Fruit fly (Drosophila melanogaster): ENCODE results near the gene GABPI.

The GABPI gene

dm6 chr2L:3006194-3006593, 24.1 kb upstream of the GABPI start:
- TF ChIP-seq CG8478 (optimal IDR thresholded peaks at IDR 0.05) (no peak), EcR (GFP tag; optimal IDR thresholded peaks at IDR 0.05) (no peak), psq (optimal IDR thresholded peaks at IDR 0.05) (no peak), pan (optimal IDR thresholded peaks at IDR 0.05) (no peak), usp (GFP tag; optimal IDR thresholded peaks at IDR 0.05) (no peak), Dll (optimal IDR thresholded peaks at IDR 0.05) (no peak)

dm6 chr2L:3006925-3007426, 23.4 kb upstream of the GABPI start:
- TF ChIP-seq pan (optimal IDR thresholded peaks at IDR 0.05): no peak
- TF ChIP-seq CG8478 (optimal IDR thresholded peaks at IDR 0.05): no peak
- TF ChIP-seq EcR (GFP tag; optimal IDR thresholded peaks at IDR 0.05): no peak
- no peak for TF ChIP-seq psq (optimal IDR thresholded peaks at IDR 0.05)
- no peak for TF ChIP-seq usp (GFP tag; optimal IDR thresholded peaks at IDR 0.05)
- no peak for TF ChIP-seq Dll (optimal IDR thresholded peaks at IDR 0.05)

dm6 chr2L:3009438-3009837, 20.9 kb upstream of the GABPI start:
- TF ChIP-seq Dll (optimal IDR thresholded peaks at IDR 0.05): no peak
- no peak for TF ChIP-seq CG8478 (optimal IDR thresholded peaks at IDR 0.05)
- no peak for TF ChIP-seq psq (optimal IDR thresholded peaks at IDR 0.05)
- TF ChIP-seq usp (GFP tag; optimal IDR thresholded peaks at IDR 0.05): no peak
- TF ChIP-seq pan (optimal IDR thresholded peaks at IDR 0.05): no peak
- no peak for TF ChIP-seq EcR (GFP tag; optimal IDR thresholded peaks at IDR 0.05)

dm6 chr2L:3011484-3011883, 18.9 kb upstream of the GABPI start:
- TF ChIP-seq psq (optimal IDR thresholded peaks at IDR 0.05): no peak
- TF ChIP-seq EcR (GFP tag; optimal IDR thresholded peaks at IDR 0.05): no peak
- no peak for TF ChIP-seq Dll (optimal IDR thresholded peaks at IDR 0.05)
- TF ChIP-seq usp (GFP tag; optimal IDR thresholded peaks at IDR 0.05): no peak
- TF ChIP-seq pan (optimal IDR thresholded peaks at IDR 0.05): no peak
- TF ChIP-seq CG8478 (optimal IDR thresholded peaks at IDR 0.05): no peak

dm6 chr2L:3012780-3013179, 17.6 kb upstream of the GABPI start:
- no peak for TF ChIP-seq pan (optimal IDR thresholded peaks at IDR 0.05)
- TF ChIP-seq Dll (optimal IDR thresholded peaks at IDR 0.05): no peak
- TF ChIP-seq EcR (GFP tag; optimal IDR thresholded peaks at IDR 0.05): no peak
- no peak for TF ChIP-seq psq (optimal IDR thresholded peaks at IDR 0.05)
- no peak for TF ChIP-seq usp (GFP tag; optimal IDR thresholded peaks at IDR 0.05)
- TF ChIP-seq CG8478 (optimal IDR thresholded peaks at IDR 0.05): no peak

dm6 chr2L:3018212-3018611, 12.1 kb upstream of the GABPI start, which contains the start of the genes CG17224 and CG17264:
CG17224 (minus strand) TSS chr2L:3018308.
CG17264 (plus strand) TSS chr2L:3018508.
- TF ChIP-seq psq (optimal IDR thresholded peaks at IDR 0.05) (no peak), EcR (GFP tag; optimal IDR thresholded peaks at IDR 0.05) (no peak), pan (optimal IDR thresholded peaks at IDR 0.05) (no peak), usp (GFP tag; optimal IDR thresholded peaks at IDR 0.05) (no peak)

- no peak for TF ChIP-seq Dll (optimal IDR thresholded peaks at IDR 0.05)
Measured at dm6 chr2L:3022986-3023385, 7.4 kb upstream of the GABPI start, which contains the start of the genes alpha4GT1 and Prp40. alpha4GT1 (minus strand) TSS chr2L:3023141. Prp40 (plus strand) TSS chr2L:3023226.

dm6 chr2L:3029012-3029411, 1.3 kb upstream of the GABPI start, which contains the start of the genes Sf3b2 and CG17219:
Sf3b2 (minus strand) TSS chr2L:3029168.
CG17219 (plus strand) TSS chr2L:3029253.
- no peak for TF ChIP-seq pan (optimal IDR thresholded peaks at IDR 0.05)
- TF ChIP-seq psq (optimal IDR thresholded peaks at IDR 0.05): no peak
- no peak for TF ChIP-seq EcR (GFP tag; optimal IDR thresholded peaks at IDR 0.05)
- no peak for TF ChIP-seq CG8478 (optimal IDR thresholded peaks at IDR 0.05)
- TF ChIP-seq Dll (optimal IDR thresholded peaks at IDR 0.05): no peak
- TF ChIP-seq usp (GFP tag; optimal IDR thresholded peaks at IDR 0.05): no peak

dm6 chr2L:3034969-3035368, 4.6 kb downstream of the GABPI start, which contains the start of gene CG17258:
CG17258 (minus strand) TSS chr2L:3035348.
- TF ChIP-seq usp (GFP tag; optimal IDR thresholded peaks at IDR 0.05) (no peak), EcR (GFP tag; optimal IDR thresholded peaks at IDR 0.05) (no peak), pan (optimal IDR thresholded peaks at IDR 0.05) (no peak), psq (optimal IDR thresholded peaks at IDR 0.05) (no peak), CG8478 (optimal IDR thresholded peaks at IDR 0.05) (no peak), Dll (optimal IDR thresholded peaks at IDR 0.05) (no peak)

dm6 chr2L:3037153-3037579, 6.8 kb downstream of the GABPI start, which contains the start of the genes CG17260 and SerRS:
CG17260 (plus strand) TSS chr2L:3037230.
SerRS (minus strand) TSS chr2L:3037403.
- TF ChIP-seq CG8478 (optimal IDR thresholded peaks at IDR 0.05) (no peak), pan (optimal IDR thresholded peaks at IDR 0.05) (no peak), Dll (optimal IDR thresholded peaks at IDR 0.05) (no peak), EcR (GFP tag; optimal IDR thresholded peaks at IDR 0.05) (no peak)

- no peak for TF ChIP-seq usp (GFP tag; optimal IDR thresholded peaks at IDR 0.05)
- TF ChIP-seq Dll (optimal IDR thresholded peaks at IDR 0.05): no peak
- TF ChIP-seq pan (optimal IDR thresholded peaks at IDR 0.05): no peak
- no peak for TF ChIP-seq psq (optimal IDR thresholded peaks at IDR 0.05)
- no peak for TF ChIP-seq CG8478 (optimal IDR thresholded peaks at IDR 0.05)
- no peak for TF ChIP-seq EcR (GFP tag; optimal IDR thresholded peaks at IDR 0.05)
Measured at dm6 chr2L:3039774-3040173, 9.4 kb downstream of the GABPI start, which contains the start of the genes cnir and CG17221. cnir (minus strand) TSS chr2L:3039812. CG17221 (plus strand) TSS chr2L:3039976.

dm6 chr2L:3041918-3042615, 11.7 kb downstream of the GABPI start, which contains the start of gene CG17261:
CG17261 (plus strand) TSS chr2L:3042551.
- TF ChIP-seq Dll (optimal IDR thresholded peaks at IDR 0.05) (no peak), usp (GFP tag; optimal IDR thresholded peaks at IDR 0.05) (no peak), CG8478 (optimal IDR thresholded peaks at IDR 0.05) (no peak), psq (optimal IDR thresholded peaks at IDR 0.05) (no peak), EcR (GFP tag; optimal IDR thresholded peaks at IDR 0.05) (no peak), pan (optimal IDR thresholded peaks at IDR 0.05) (no peak)
